Worm (Caenorhabditis elegans): ENCODE data around the gene F15G9.2.

Gene F15G9.2

DNA sequence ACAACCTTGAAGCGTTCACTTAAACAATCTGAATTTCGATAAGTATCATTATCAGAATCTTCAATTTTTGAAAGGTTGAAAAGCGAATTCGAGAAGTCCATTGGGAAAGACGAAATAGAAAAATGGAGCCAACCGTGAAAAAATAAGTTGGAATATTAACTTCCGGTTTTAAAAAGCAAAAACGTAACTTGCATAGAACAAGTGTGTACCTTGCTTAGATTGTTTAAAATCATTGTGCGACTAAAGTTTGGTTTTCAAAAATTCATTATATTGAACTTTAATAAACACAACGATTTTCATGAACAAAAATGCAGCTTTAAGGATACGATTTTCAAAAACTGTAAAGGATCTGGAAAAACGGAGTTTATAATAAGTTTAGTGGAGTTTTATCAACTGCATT, at the start of gene F15G9.2:
F15G9.2 (minus strand) TSS at position 101 of the 400 bp plus-strand sequence.
- TF ChIP-seq ceh-88 (GFP tag; IDR thresholded peaks at IDR 0.05) (no peak), nhr-77 (tag; optimal IDR thresholded peaks at IDR 0.05) (no peak), unc-98 (GFP tag; IDR thresholded peaks at IDR 0.05) (no peak), elt-2 (tag; optimal IDR thresholded peaks at IDR 0.05) (no peak), ceh-90 (tag; optimal IDR thresholded peaks at IDR 0.05) (no peak), nhr-47 (tag; optimal IDR thresholded peaks at IDR 0.05) (no peak), elt-3 (tag; optimal IDR thresholded peaks at IDR 0.05) (no peak)

DNA sequence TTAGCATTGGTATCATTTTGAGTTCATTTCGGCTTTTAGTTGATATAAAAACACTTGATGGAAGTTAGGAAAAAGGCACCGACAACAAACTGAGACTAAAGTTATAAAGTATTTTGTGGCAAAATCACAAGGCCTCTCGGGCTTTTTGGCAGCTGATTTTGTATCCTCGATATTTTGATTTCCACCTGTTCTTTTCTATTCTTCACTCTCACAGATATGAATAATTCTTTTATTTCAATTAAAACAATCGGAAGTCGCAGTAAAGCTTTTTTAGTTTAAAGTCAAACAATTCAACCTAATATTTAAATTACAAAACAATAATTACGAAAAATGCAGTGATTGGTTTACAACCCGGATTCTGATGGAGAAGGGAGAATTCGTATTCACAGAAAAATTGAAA, 47.8 kb upstream of the F15G9.2 start, which contains the start of gene T09B9.3:
T09B9.3 (minus strand) TSS at position 101 of the 400 bp plus-strand sequence.
- no peak for TF ChIP-seq lin-39 (tag; optimal IDR thresholded peaks at IDR 0.05)
- TF ChIP-seq tbx-2 (tag; optimal IDR thresholded peaks at IDR 0.05): no peak
- TF ChIP-seq irx-1 (tag; optimal IDR thresholded peaks at IDR 0.05): no peak
- TF ChIP-seq nhr-90 (tag; optimal IDR thresholded peaks at IDR 0.05; ENCODE audit: poor library complexity): no peak
- TF ChIP-seq nhr-76 (tag; optimal IDR thresholded peaks at IDR 0.05): no peak
- TF ChIP-seq mdl-1 (tag; optimal IDR thresholded peaks at IDR 0.05): no peak
- TF ChIP-seq C04F5.9 (tag; optimal IDR thresholded peaks at IDR 0.05): no peak
- TF ChIP-seq lin-15B (tag; optimal IDR thresholded peaks at IDR 0.05): no peak
- no peak for TF ChIP-seq fkh-4 (tag; optimal IDR thresholded peaks at IDR 0.05; ENCODE audit: borderline replicate concordance)
- no peak for TF ChIP-seq ets-5 (GFP tag; IDR thresholded peaks at IDR 0.05)
- TF ChIP-seq elt-3 (tag; optimal IDR thresholded peaks at IDR 0.05): no peak
- no peak for TF ChIP-seq aly-2 (tag; optimal IDR thresholded peaks at IDR 0.05)
- no peak for TF ChIP-seq alr-1 (tag; optimal IDR thresholded peaks at IDR 0.05; ENCODE audit: borderline replicate concordance)
- TF ChIP-seq unc-30 (tag; optimal IDR thresholded peaks at IDR 0.05): no peak
- TF ChIP-seq mef-2 (tag; optimal IDR thresholded peaks at IDR 0.05): no peak
- no peak for TF ChIP-seq hlh-4 (tag; optimal IDR thresholded peaks at IDR 0.05)
- TF ChIP-seq sox-4 (tag; optimal IDR thresholded peaks at IDR 0.05): no peak
- no peak for TF ChIP-seq fkh-8 (tag; optimal IDR thresholded peaks at IDR 0.05)
- TF ChIP-seq nhr-77 (tag; optimal IDR thresholded peaks at IDR 0.05): no peak
- no peak for TF ChIP-seq efl-1 (optimal IDR thresholded peaks at IDR 0.05)
- TF ChIP-seq efl-1 (GFP tag; optimal IDR thresholded peaks at IDR 0.05 in 1 of 2): no peak

DNA sequence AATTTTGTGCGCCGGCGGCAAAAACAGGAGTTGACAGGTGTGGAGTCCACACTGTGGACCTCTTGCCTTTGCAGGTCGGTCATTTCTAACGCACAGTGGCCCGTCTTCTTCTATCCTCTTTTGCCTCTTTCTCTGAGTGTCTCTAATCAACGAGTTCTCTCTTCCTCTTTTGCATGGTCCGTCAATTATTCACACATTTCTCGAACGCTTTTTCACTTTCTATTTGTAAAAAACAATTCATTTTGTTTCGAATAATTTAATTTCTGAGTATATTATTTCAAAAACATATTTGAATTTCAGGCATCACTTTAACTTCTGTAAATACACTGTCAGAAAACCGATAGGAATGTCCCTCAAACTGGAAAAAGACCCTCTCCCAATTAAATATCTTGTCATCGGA, 43.5 kb upstream of the F15G9.2 start, which contains the start of gene T09B9.1:
T09B9.1 (plus strand) TSS at position 301 of the 400 bp plus-strand sequence.
- no peak for TF ChIP-seq mep-1 (tag; optimal IDR thresholded peaks at IDR 0.05)
- no peak for TF ChIP-seq nhr-237 (tag; optimal IDR thresholded peaks at IDR 0.05)
- no peak for TF ChIP-seq dpl-1 (GFP tag; optimal IDR thresholded peaks at IDR 0.05)
- no peak for TF ChIP-seq jun-1 (tag; optimal IDR thresholded peaks at IDR 0.05)
- TF ChIP-seq C04F5.9 (tag; optimal IDR thresholded peaks at IDR 0.05): no peak
- TF ChIP-seq nhr-28 (tag; optimal IDR thresholded peaks at IDR 0.05): no peak
- TF ChIP-seq lin-39 (tag; optimal IDR thresholded peaks at IDR 0.05): no peak
- TF ChIP-seq egl-13 (tag; optimal IDR thresholded peaks at IDR 0.05): no peak
- no peak for TF ChIP-seq unc-98 (GFP tag; IDR thresholded peaks at IDR 0.05)
- no peak for TF ChIP-seq nhr-19 (GFP tag; conservative IDR thresholded peaks at IDR 0.05)
- no peak for TF ChIP-seq zip-4 (GFP tag; optimal IDR thresholded peaks at IDR 0.05)
- TF ChIP-seq lin-15B (tag; optimal IDR thresholded peaks at IDR 0.05): no peak
- no peak for TF ChIP-seq irx-1 (tag; optimal IDR thresholded peaks at IDR 0.05)
- no peak for TF ChIP-seq mab-9 (GFP tag; IDR thresholded peaks at IDR 0.05)
- TF ChIP-seq unc-30 (tag; optimal IDR thresholded peaks at IDR 0.05): no peak
- TF ChIP-seq aha-1 (tag; optimal IDR thresholded peaks at IDR 0.05): no peak
- no peak for TF ChIP-seq xbp-1 (tag; optimal IDR thresholded peaks at IDR 0.05)
- no peak for TF ChIP-seq mdl-1 (tag; optimal IDR thresholded peaks at IDR 0.05)
- TF ChIP-seq hlh-17 (GFP tag; optimal IDR thresholded peaks at IDR 0.05; ENCODE audit: borderline replicate concordance): no peak
- no peak for TF ChIP-seq ztf-11 (tag; optimal IDR thresholded peaks at IDR 0.05)

Measured in whole organism, L1 larva.